Worm (Caenorhabditis elegans) whole organism, L1 larva: Measurements from ENCODE around the gene T23D5.8.

ENCODE experiments used
- C16A3.4 ChIP-seq: fragments of 150-350 bp; optimal IDR thresholded peaks from 2 replicates; lab custom pipeline; 2014; ENCODE audit warnings: missing biosample characterization, missing genetic modification characterization
- C34B4.2 ChIP-seq: sonication (generic microtip); optimal IDR thresholded peaks from 2 replicates; lab custom pipeline; 2017; ENCODE audit warnings: mild to moderate bottlenecking, missing genetic modification characterization, missing compliant biosample characterization
- F16B12.6 ChIP-seq: fragments of 150-350 bp; optimal IDR thresholded peaks from 2 replicates; lab custom pipeline; 2014; ENCODE audit warnings: missing biosample characterization, missing genetic modification characterization
- alr-1 ChIP-seq: fragments of 200-800 bp; sonication (Bioruptor generic); optimal IDR thresholded peaks from 2 replicates; lab custom pipeline; 2018; ENCODE audit warnings: borderline replicate concordance, mild to moderate bottlenecking, missing genetic modification characterization, missing compliant biosample characterization
- ceh-82 ChIP-seq, 3 experiments: fragments of 150-350 bp in 1 of 3; sonication (generic microtip) in 2 of 3; optimal IDR thresholded peaks; 2 replicates each; lab custom pipeline; 2014 to 2017; ENCODE audit warnings: missing biosample characterization in 3 of 3, missing genetic modification characterization in 3 of 3
- ceh-90 ChIP-seq: sonication (generic microtip); optimal IDR thresholded peaks from 2 replicates; lab custom pipeline; 2016; ENCODE audit warnings: missing genetic modification characterization, missing compliant biosample characterization
- dpl-1 ChIP-seq, 3 experiments: fragments of 150-350 bp in 2 of 3; sonication (generic microtip) in 1 of 3; optimal IDR thresholded peaks; 2 replicates each; lab custom pipeline; 2014 to 2017; ENCODE audit warnings: missing biosample characterization in 3 of 3, missing genetic modification characterization in 3 of 3, missing genetic modification reagents in 3 of 3
- dsc-1 ChIP-seq: sonication (generic microtip); optimal IDR thresholded peaks from 2 replicates; lab custom pipeline; 2016; ENCODE audit warnings: mild to moderate bottlenecking, missing genetic modification characterization, missing compliant biosample characterization
- efl-1 ChIP-seq, 4 experiments: fragments of 150-350 bp; optimal IDR thresholded peaks in 3 of 4; peaks in 1 of 4; 1 replicate in 1 of 4; 2 replicates in 3 of 4; lab custom pipeline; 2014; ENCODE audit warnings: missing biosample characterization in 2 of 4, missing genetic modification characterization in 2 of 4, missing genetic modification reagents in 2 of 4
- elt-3 ChIP-seq, 6 experiments: fragments of 150-350 bp in 1 of 6; sonication (generic microtip); optimal IDR thresholded peaks; 2 replicates each; lab custom pipeline; 2017 to 2018; ENCODE audit warnings: missing biosample characterization in 6 of 6, missing genetic modification characterization in 6 of 6, inconsistent platforms in 1 of 6
- hlh-17 ChIP-seq: fragments of 200-800 bp; sonication (Bioruptor generic); optimal IDR thresholded peaks from 2 replicates; lab custom pipeline; 2018; ENCODE audit warnings: missing genetic modification characterization, mild to moderate bottlenecking, missing compliant biosample characterization, moderate library complexity, borderline replicate concordance
- lin-13 ChIP-seq: fragments of 150-350 bp; optimal IDR thresholded peaks from 2 replicates; lab custom pipeline; 2014; ENCODE audit warnings: missing biosample characterization, missing genetic modification reagents, missing genetic modification characterization
- lin-39 ChIP-seq: fragments of 150-350 bp; optimal IDR thresholded peaks from 2 replicates; lab custom pipeline; 2014; ENCODE audit warnings: missing biosample characterization, missing genetic modification reagents, missing genetic modification characterization
- mab-9 ChIP-seq: fragments of 200-800 bp; sonication (Bioruptor generic); IDR thresholded peaks from 2 replicates; pipeline ENCODE4 v1.3.6; 2022; ENCODE audit warnings: missing genetic modification reagents, missing genetic modification characterization, missing compliant biosample characterization
- mdl-1 ChIP-seq, 2 experiments: fragments of 150-350 bp; optimal IDR thresholded peaks; 2 replicates each; lab custom pipeline; 2014 to 2017; ENCODE audit warnings: missing biosample characterization in 2 of 2, missing genetic modification characterization in 2 of 2, inconsistent platforms in 1 of 2
- nhr-11 ChIP-seq: fragments of 150-350 bp; optimal IDR thresholded peaks from 2 replicates; lab custom pipeline; 2014; ENCODE audit warnings: missing biosample characterization, missing genetic modification characterization
- nhr-12 ChIP-seq: sonication (generic microtip); optimal IDR thresholded peaks from 2 replicates; lab custom pipeline; 2017; ENCODE audit warnings: missing biosample characterization, missing genetic modification characterization
- nhr-20 ChIP-seq: sonication (generic microtip); optimal IDR thresholded peaks from 2 replicates; lab custom pipeline; 2016; ENCODE audit warnings: mild to moderate bottlenecking, missing genetic modification characterization, missing compliant biosample characterization
- nhr-77 ChIP-seq: fragments of 150-350 bp; optimal IDR thresholded peaks from 2 replicates; lab custom pipeline; 2014; ENCODE audit warnings: missing biosample characterization, missing genetic modification characterization
- pqm-1 ChIP-seq: sonication (generic microtip); optimal IDR thresholded peaks from 3 replicates; lab custom pipeline; 2017; ENCODE audit warnings: missing biosample characterization, missing genetic modification characterization
- skn-1 ChIP-seq: fragments of 150-350 bp; optimal IDR thresholded peaks from 2 replicates; lab custom pipeline; 2014; ENCODE audit warnings: missing biosample characterization, missing genetic modification characterization
- snu-23 ChIP-seq: sonication (generic microtip); optimal IDR thresholded peaks from 2 replicates; lab custom pipeline; 2016; ENCODE audit warnings: missing genetic modification characterization, missing compliant biosample characterization
- sup-37 ChIP-seq: fragments of 200-800 bp; sonication (Bioruptor generic); optimal IDR thresholded peaks from 2 replicates; lab custom pipeline; 2018; ENCODE audit warnings: mild to moderate bottlenecking, missing genetic modification characterization, missing compliant biosample characterization
- tbx-2 ChIP-seq: sonication (generic microtip); optimal IDR thresholded peaks from 2 replicates; lab custom pipeline; 2016; ENCODE audit warnings: missing genetic modification characterization, missing compliant biosample characterization
- unc-30 ChIP-seq: sonication (generic microtip); optimal IDR thresholded peaks from 2 replicates; lab custom pipeline; 2017; ENCODE audit warnings: missing biosample characterization, missing genetic modification characterization
- vab-15 ChIP-seq: sonication (generic microtip); optimal IDR thresholded peaks from 2 replicates; lab custom pipeline; 2017; ENCODE audit warnings: missing genotype, mild to moderate bottlenecking, missing genetic modification characterization, missing compliant biosample characterization
- zag-1 ChIP-seq: fragments of 150-350 bp; optimal IDR thresholded peaks from 2 replicates; lab custom pipeline; 2014; ENCODE audit warnings: missing biosample characterization, missing genetic modification characterization
- zip-4 ChIP-seq: fragments of 200-800 bp; sonication (Bioruptor generic); optimal IDR thresholded peaks from 2 replicates; lab custom pipeline; 2018; ENCODE audit warnings: mild to moderate bottlenecking, missing genetic modification characterization, moderate library complexity, missing compliant biosample characterization

The T23D5.8 gene

DNA sequence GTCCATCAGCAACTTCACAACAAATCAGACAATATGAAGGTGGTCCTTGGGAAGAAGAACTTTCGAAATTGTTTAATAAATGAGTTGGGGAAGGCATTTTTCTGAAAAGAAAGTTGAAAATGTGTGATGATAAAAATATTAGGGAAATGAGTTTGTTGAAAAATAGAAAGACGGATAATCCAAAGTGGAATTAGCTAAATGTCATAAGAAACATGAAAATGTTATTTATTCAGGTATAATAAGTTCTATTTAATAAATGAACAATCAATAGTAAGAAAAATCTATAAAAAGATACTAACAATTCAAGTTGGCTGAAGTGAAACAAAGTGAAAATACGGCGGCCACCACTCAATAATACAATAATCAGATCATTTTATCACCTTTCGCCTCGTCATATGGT lies 46.0 kb downstream of the T23D5.8 start, which contains the start of gene nhr-53:
nhr-53 (minus strand) TSS at position 101 of the 400 bp plus-strand sequence.
- no peak for TF ChIP-seq C34B4.2 (tag; lab: Kevin White, UChicago)
- no peak for TF ChIP-seq efl-1 (optimal IDR thresholded peaks at IDR 0.05; lab: Kevin White, UChicago)
- TF ChIP-seq efl-1 (GFP tag; optimal IDR thresholded peaks at IDR 0.05 in 1 of 2; lab: Kevin White, UChicago) = peak in 1 of 2 experiments; percentile 30

DNA sequence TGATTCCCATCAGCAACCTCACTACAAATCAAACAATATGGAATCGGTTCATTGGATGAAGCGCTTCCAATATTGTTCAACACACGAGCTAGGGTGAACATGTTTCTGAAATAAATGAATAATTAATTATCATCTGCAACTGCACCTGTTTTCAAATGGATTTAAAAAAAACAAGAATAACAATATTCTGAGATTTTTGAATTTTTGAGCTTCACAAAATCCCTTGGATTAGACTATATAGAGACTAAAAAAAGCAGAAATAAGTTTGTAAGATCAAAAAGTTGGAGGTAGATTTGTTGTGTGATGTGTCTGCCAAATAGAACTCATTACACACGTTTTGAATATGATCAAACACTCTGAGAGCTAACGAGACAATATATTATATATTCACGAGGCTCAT lies 48.4 kb downstream of the T23D5.8 start, which contains the start of gene nhr-199:
nhr-199 (minus strand) TSS at position 101 of the 400 bp plus-strand sequence.
- TF ChIP-seq tbx-2 = no peak
- no peak for TF ChIP-seq lin-13 (GFP tag; lab: Kevin White, UChicago)
- no peak for TF ChIP-seq alr-1
- TF ChIP-seq C16A3.4 (tag; lab: Kevin White, UChicago) = no peak
- TF ChIP-seq ceh-82 (tag; optimal IDR thresholded peaks at IDR 0.05; lab: Kevin White, UChicago) = no peak
- TF ChIP-seq efl-1 (optimal IDR thresholded peaks at IDR 0.05; lab: Kevin White, UChicago) = no peak
- TF ChIP-seq efl-1 (GFP tag; optimal IDR thresholded peaks at IDR 0.05 in 1 of 2; lab: Kevin White, UChicago) = no peak
- TF ChIP-seq mdl-1 (tag; optimal IDR thresholded peaks at IDR 0.05; lab: Kevin White, UChicago) = no peak
- no peak for TF ChIP-seq nhr-11 (tag; lab: Kevin White, UChicago)
- TF ChIP-seq nhr-20 (tag; lab: Kevin White, UChicago) = no peak

DNA sequence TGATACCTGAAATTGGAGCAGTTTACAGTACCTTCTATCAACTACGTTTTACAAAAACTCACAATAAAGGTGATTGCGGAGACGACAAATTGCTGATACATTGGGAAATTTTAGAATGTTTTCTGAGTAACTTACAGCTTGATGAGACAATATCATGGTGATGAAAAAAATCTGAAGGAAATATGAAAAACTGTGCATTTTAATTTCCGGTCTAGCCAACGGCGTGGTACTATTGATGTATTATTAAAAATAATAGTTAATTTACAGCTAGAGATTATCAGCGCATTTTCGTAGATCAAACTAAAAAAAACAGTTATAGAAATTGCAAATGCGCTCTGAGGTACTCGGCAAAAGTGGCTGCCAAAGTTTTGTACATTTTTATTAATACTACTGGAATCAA lies 50.1 kb downstream of the T23D5.8 start, which contains the start of gene srx-29:
srx-29 (minus strand) TSS at position 101 of the 400 bp plus-strand sequence.
- TF ChIP-seq mab-9 (GFP tag; lab: Robert Waterston, UW) = no peak
- no peak for TF ChIP-seq skn-1 (tag; lab: Kevin White, UChicago)
- no peak for TF ChIP-seq elt-3 (tag; optimal IDR thresholded peaks at IDR 0.05; lab: Kevin White, UChicago)
- no peak for TF ChIP-seq lin-39 (tag; lab: Kevin White, UChicago)
- TF ChIP-seq hlh-17 (GFP tag; lab: Kevin White, UChicago) = no peak
- TF ChIP-seq nhr-77 (tag; lab: Kevin White, UChicago) = no peak
- TF ChIP-seq zag-1 (tag; lab: Kevin White, UChicago) = no peak
- TF ChIP-seq dpl-1 (GFP tag; optimal IDR thresholded peaks at IDR 0.05; lab: Kevin White, UChicago) = no peak
- no peak for TF ChIP-seq nhr-12
- TF ChIP-seq F16B12.6 (tag; lab: Kevin White, UChicago) = no peak
- no peak for TF ChIP-seq vab-15 (tag; lab: Kevin White, UChicago)
- no peak for TF ChIP-seq pqm-1 (tag; lab: Kevin White, UChicago)
- TF ChIP-seq unc-30 (tag; lab: Kevin White, UChicago) = no peak
- no peak for TF ChIP-seq ceh-90 (tag; lab: Kevin White, UChicago)
- TF ChIP-seq sup-37 (GFP tag; lab: Kevin White, UChicago) = no peak
- no peak for TF ChIP-seq dsc-1
- no peak for TF ChIP-seq snu-23 (GFP tag; lab: Kevin White, UChicago)
- TF ChIP-seq zip-4 (GFP tag; lab: Kevin White, UChicago) = no peak
- TF ChIP-seq, all 84 proteins: peak for 0
